Worm (Caenorhabditis elegans) whole organism, L1 larva: ENCODE data around the gene F15A8.1.

Experiments
- F16B12.6 ChIP-seq: fragments of 150-350 bp; optimal IDR thresholded peaks from 2 replicates; lab custom pipeline; 2014; ENCODE audit warnings: missing biosample characterization, missing genetic modification characterization
- aha-1 ChIP-seq: fragments of 150-350 bp; optimal IDR thresholded peaks from 2 replicates; lab custom pipeline; 2014; ENCODE audit warnings: missing biosample characterization, missing genetic modification characterization
- aly-2 ChIP-seq: fragments of 150-350 bp; optimal IDR thresholded peaks from 2 replicates; lab custom pipeline; 2014; ENCODE audit warnings: missing biosample characterization, missing genetic modification characterization
- ama-1 ChIP-seq: fragments of 150-350 bp; optimal IDR thresholded peaks from 2 replicates; lab custom pipeline; 2014
- blmp-1 ChIP-seq: fragments of 150-350 bp; optimal IDR thresholded peaks from 2 replicates; lab custom pipeline; 2014; ENCODE audit warnings: missing biosample characterization, missing genetic modification characterization
- ceh-63 ChIP-seq: fragments of 200-800 bp; sonication (Bioruptor generic); optimal IDR thresholded peaks from 2 replicates; lab custom pipeline; 2018; ENCODE audit warnings: mild to moderate bottlenecking, missing genetic modification characterization, missing compliant biosample characterization
- ceh-8 ChIP-seq: fragments of 200-800 bp; sonication (Bioruptor generic); optimal IDR thresholded peaks from 2 replicates; lab custom pipeline; 2018; ENCODE audit warnings: mild to moderate bottlenecking, missing genetic modification characterization, moderate library complexity, missing compliant biosample characterization
- ceh-82 ChIP-seq, 3 experiments: fragments of 150-350 bp in 1 of 3; sonication (generic microtip) in 2 of 3; optimal IDR thresholded peaks; 2 replicates each; lab custom pipeline; 2014 to 2017; ENCODE audit warnings: missing biosample characterization in 3 of 3, missing genetic modification characterization in 3 of 3
- ceh-88 ChIP-seq: fragments of 200-800 bp; sonication (Bioruptor generic); IDR thresholded peaks from 2 replicates; pipeline ENCODE4 v1.3.6; 2022; ENCODE audit warnings: missing genetic modification characterization, missing compliant biosample characterization
- ces-1 ChIP-seq: fragments of 150-350 bp; optimal IDR thresholded peaks from 2 replicates; lab custom pipeline; 2014; ENCODE audit warnings: missing biosample characterization, missing genetic modification reagents, missing genetic modification characterization
- efl-1 ChIP-seq, 4 experiments: fragments of 150-350 bp; optimal IDR thresholded peaks in 3 of 4; peaks in 1 of 4; 1 replicate in 1 of 4; 2 replicates in 3 of 4; lab custom pipeline; 2014; ENCODE audit warnings: missing biosample characterization in 2 of 4, missing genetic modification characterization in 2 of 4, missing genetic modification reagents in 2 of 4
- elt-2 ChIP-seq: sonication (generic microtip); optimal IDR thresholded peaks from 2 replicates; lab custom pipeline; 2016; ENCODE audit warnings: missing genetic modification characterization, mild to moderate bottlenecking, inconsistent platforms, missing compliant biosample characterization, missing genetic modification reagents
- elt-3 ChIP-seq, 6 experiments: fragments of 150-350 bp in 1 of 6; sonication (generic microtip); optimal IDR thresholded peaks; 2 replicates each; lab custom pipeline; 2017 to 2018; ENCODE audit warnings: missing biosample characterization in 6 of 6, missing genetic modification characterization in 6 of 6, inconsistent platforms in 1 of 6
- fkh-8 ChIP-seq: sonication (generic microtip); optimal IDR thresholded peaks from 2 replicates; lab custom pipeline; 2016; ENCODE audit warnings: mild to moderate bottlenecking, missing genetic modification characterization, missing compliant biosample characterization
- grh-1 ChIP-seq: fragments of 200-800 bp; sonication (Bioruptor generic); IDR thresholded peaks from 2 replicates; pipeline ENCODE4 v1.3.6; 2022; ENCODE audit warnings: missing genetic modification reagents, missing genetic modification characterization, missing compliant biosample characterization
- hlh-4 ChIP-seq: sonication (generic microtip); optimal IDR thresholded peaks from 2 replicates; lab custom pipeline; 2016; ENCODE audit warnings: mild to moderate bottlenecking, missing genetic modification characterization, missing compliant biosample characterization
- jun-1 ChIP-seq: fragments of 150-350 bp; optimal IDR thresholded peaks from 2 replicates; lab custom pipeline; 2014; ENCODE audit warnings: missing biosample characterization, missing genetic modification reagents, missing genetic modification characterization
- lin-14 ChIP-seq: fragments of 200-800 bp; sonication (Bioruptor generic); optimal IDR thresholded peaks from 2 replicates; lab custom pipeline; 2018; ENCODE audit warnings: mild to moderate bottlenecking, missing genetic modification characterization, moderate library complexity, missing compliant biosample characterization
- lin-15B ChIP-seq: fragments of 150-350 bp; sonication (generic microtip); optimal IDR thresholded peaks from 3 replicates; lab custom pipeline; 2014; ENCODE audit warnings: missing biosample characterization, missing genetic modification characterization
- lin-35 ChIP-seq, 2 experiments: fragments of 150-350 bp; optimal IDR thresholded peaks; 2 replicates each; lab custom pipeline; 2014; ENCODE audit warnings: missing biosample characterization in 2 of 2, missing genetic modification characterization in 2 of 2, missing genetic modification reagents in 2 of 2
- lsy-2 ChIP-seq, 2 experiments: fragments of 150-350 bp; optimal IDR thresholded peaks; 2 replicates each; lab custom pipeline; 2014; ENCODE audit warnings: missing biosample characterization in 2 of 2, missing genetic modification characterization in 2 of 2
- mdl-1 ChIP-seq, 2 experiments: fragments of 150-350 bp; optimal IDR thresholded peaks; 2 replicates each; lab custom pipeline; 2014 to 2017; ENCODE audit warnings: missing biosample characterization in 2 of 2, missing genetic modification characterization in 2 of 2, inconsistent platforms in 1 of 2
- mef-2 ChIP-seq: fragments of 150-350 bp; optimal IDR thresholded peaks from 2 replicates; lab custom pipeline; 2014; ENCODE audit warnings: missing biosample characterization, missing genetic modification characterization
- nhr-12 ChIP-seq: sonication (generic microtip); optimal IDR thresholded peaks from 2 replicates; lab custom pipeline; 2017; ENCODE audit warnings: missing biosample characterization, missing genetic modification characterization
- nhr-20 ChIP-seq: sonication (generic microtip); optimal IDR thresholded peaks from 2 replicates; lab custom pipeline; 2016; ENCODE audit warnings: mild to moderate bottlenecking, missing genetic modification characterization, missing compliant biosample characterization
- nhr-237 ChIP-seq: fragments of 150-350 bp; optimal IDR thresholded peaks from 2 replicates; lab custom pipeline; 2014; ENCODE audit warnings: missing biosample characterization, missing genetic modification characterization
- nhr-47 ChIP-seq: sonication (generic microtip); optimal IDR thresholded peaks from 2 replicates; lab custom pipeline; 2016; ENCODE audit warnings: mild to moderate bottlenecking, missing genetic modification characterization, moderate library complexity, missing compliant biosample characterization
- nhr-71 ChIP-seq: sonication (generic microtip); optimal IDR thresholded peaks from 2 replicates; lab custom pipeline; 2016; ENCODE audit warnings: mild to moderate bottlenecking, missing genetic modification characterization, moderate library complexity, missing compliant biosample characterization
- nhr-76 ChIP-seq: sonication (generic microtip); optimal IDR thresholded peaks from 2 replicates; lab custom pipeline; 2017; ENCODE audit warnings: missing biosample characterization, missing genetic modification characterization
- nhr-84 ChIP-seq: sonication (generic microtip); optimal IDR thresholded peaks from 2 replicates; lab custom pipeline; 2017; ENCODE audit warnings: missing biosample characterization, missing genetic modification characterization
- nhr-85 ChIP-seq: sonication (generic microtip); peaks from one replicate; lab custom pipeline; 2016; ENCODE audit warnings: missing genetic modification characterization, inconsistent platforms, missing compliant biosample characterization
- pag-3 ChIP-seq: sonication (generic microtip); optimal IDR thresholded peaks from 2 replicates; lab custom pipeline; 2017; ENCODE audit warnings: missing genetic modification characterization, mild to moderate bottlenecking, missing compliant biosample characterization, antibody characterized with exemption, borderline replicate concordance; ENCODE audit not compliant: insufficient read depth
- pqm-1 ChIP-seq: sonication (generic microtip); optimal IDR thresholded peaks from 3 replicates; lab custom pipeline; 2017; ENCODE audit warnings: missing biosample characterization, missing genetic modification characterization
- rnt-1 ChIP-seq: sonication (generic microtip); optimal IDR thresholded peaks from 2 replicates; lab custom pipeline; 2016; ENCODE audit warnings: mild to moderate bottlenecking, missing genetic modification characterization, moderate library complexity, missing compliant biosample characterization
- skn-1 ChIP-seq: fragments of 150-350 bp; optimal IDR thresholded peaks from 2 replicates; lab custom pipeline; 2014; ENCODE audit warnings: missing biosample characterization, missing genetic modification characterization
- snu-23 ChIP-seq: sonication (generic microtip); optimal IDR thresholded peaks from 2 replicates; lab custom pipeline; 2016; ENCODE audit warnings: missing genetic modification characterization, missing compliant biosample characterization
- sptf-1 ChIP-seq: fragments of 150-350 bp; optimal IDR thresholded peaks from 2 replicates; lab custom pipeline; 2014; ENCODE audit warnings: missing biosample characterization, missing genetic modification characterization
- tbx-2 ChIP-seq: sonication (generic microtip); optimal IDR thresholded peaks from 2 replicates; lab custom pipeline; 2016; ENCODE audit warnings: missing genetic modification characterization, missing compliant biosample characterization
- tlp-1 ChIP-seq: fragments of 150-350 bp; optimal IDR thresholded peaks from 2 replicates; lab custom pipeline; 2014; ENCODE audit warnings: missing biosample characterization, missing genetic modification characterization
- unc-98 ChIP-seq: fragments of 200-800 bp; sonication (Bioruptor generic); IDR thresholded peaks from 2 replicates; pipeline ENCODE4 v1.3.6; 2022; ENCODE audit warnings: missing genetic modification characterization, missing compliant biosample characterization
- vab-15 ChIP-seq: sonication (generic microtip); optimal IDR thresholded peaks from 2 replicates; lab custom pipeline; 2017; ENCODE audit warnings: missing genotype, mild to moderate bottlenecking, missing genetic modification characterization, missing compliant biosample characterization
- zip-4 ChIP-seq: fragments of 200-800 bp; sonication (Bioruptor generic); optimal IDR thresholded peaks from 2 replicates; lab custom pipeline; 2018; ENCODE audit warnings: mild to moderate bottlenecking, missing genetic modification characterization, moderate library complexity, missing compliant biosample characterization
- ztf-4 ChIP-seq: fragments of 150-350 bp; optimal IDR thresholded peaks from 2 replicates; lab custom pipeline; 2014; ENCODE audit warnings: missing biosample characterization, missing genetic modification characterization

Gene F15A8.1

DNA sequence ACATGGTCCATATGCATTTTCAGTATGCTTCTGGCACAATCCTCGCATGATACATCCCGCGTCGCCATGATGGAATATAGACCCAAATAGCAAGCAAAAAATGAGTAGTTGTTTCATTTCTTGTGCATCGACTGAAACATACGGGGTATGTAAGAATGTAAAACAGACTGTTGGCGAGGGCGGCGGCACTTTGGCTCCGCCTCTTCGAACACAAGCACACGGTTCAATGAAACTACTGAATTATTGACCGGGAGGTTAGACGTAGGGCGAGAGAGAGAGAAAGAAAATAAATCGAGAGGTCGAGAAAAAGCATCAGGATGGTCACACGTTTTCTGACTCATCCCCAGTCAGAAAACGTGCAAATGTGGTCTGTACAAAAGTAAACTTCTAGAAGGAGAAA, 39.2 kb downstream of the F15A8.1 start:
- TF ChIP-seq aha-1 (no peak), lin-35 (GFP tag; optimal IDR thresholded peaks at IDR 0.05; lab: Kevin White, UChicago) (peak in 1 of 2 experiments; percentile 8)

DNA sequence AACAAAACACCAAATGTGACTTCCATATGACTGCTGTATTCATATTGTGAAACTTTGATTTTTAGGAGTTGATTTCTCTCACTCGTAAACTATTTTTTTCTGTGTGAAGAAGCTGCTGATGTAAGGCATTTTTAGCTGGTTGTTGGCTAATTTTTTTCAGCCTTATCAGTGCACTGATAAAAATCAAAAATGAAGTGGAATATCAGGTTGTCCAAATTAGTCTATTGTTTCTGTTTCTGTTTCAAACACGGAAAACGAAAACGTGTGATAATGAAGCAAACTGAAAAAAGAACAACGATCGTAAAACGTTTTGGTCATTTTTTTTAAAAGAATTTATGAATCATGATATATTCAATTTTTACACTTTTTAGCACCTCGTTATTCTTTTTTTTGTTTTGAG, 40.1 kb downstream of the F15A8.1 start:
- TF ChIP-seq ceh-63 (no peak), pqm-1 (tag; lab: Kevin White, UChicago) (peak; percentile 31), grh-1 (no peak), nhr-47 (no peak), elt-2 (tag; lab: Kevin White, UChicago) (peak; percentile 85), nhr-237 (tag; lab: Kevin White, UChicago) (no peak), ceh-8 (GFP tag; lab: Kevin White, UChicago) (no peak), lin-35 (GFP tag; optimal IDR thresholded peaks at IDR 0.05; lab: Kevin White, UChicago) (peak in 1 of 2 experiments; percentile 17), jun-1 (tag; lab: Kevin White, UChicago) (no peak), ces-1 (no peak), sptf-1 (tag; lab: Kevin White, UChicago) (no peak), nhr-12 (tag; lab: Kevin White, UChicago) (no peak)

DNA sequence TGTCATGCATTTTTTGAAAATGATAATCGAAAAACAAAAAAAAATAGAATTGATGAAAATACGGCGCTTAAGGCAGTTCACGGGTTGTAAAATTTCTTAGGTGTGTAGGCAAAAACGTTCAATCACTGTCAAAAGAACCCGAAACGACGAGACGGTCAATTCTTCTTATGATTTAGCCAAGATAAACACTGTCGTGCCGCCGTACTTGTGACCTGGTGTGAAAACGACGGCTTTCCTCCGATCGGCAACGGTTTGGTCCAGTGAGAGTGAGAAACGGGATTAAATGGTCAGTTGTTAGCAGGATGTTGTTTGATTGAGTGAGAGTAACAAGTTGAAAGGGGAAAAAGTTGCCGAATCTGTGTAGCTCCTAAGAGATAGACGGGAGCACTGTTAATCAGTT, 43.3 kb downstream of the F15A8.1 start:
- TF ChIP-seq ztf-4 (tag; lab: Kevin White, UChicago) (no peak), snu-23 (peak; percentile 8), blmp-1 (tag; lab: Kevin White, UChicago) (peak; percentile 96), lin-14 (GFP tag; lab: Kevin White, UChicago) (peak; percentile 54), nhr-71 (tag; lab: Kevin White, UChicago) (peak; percentile 8), nhr-237 (tag; lab: Kevin White, UChicago) (no peak), rnt-1 (tag; lab: Kevin White, UChicago) (no peak), nhr-85 (tag; lab: Kevin White, UChicago) (peak; percentile 81), nhr-20 (tag; lab: Kevin White, UChicago) (peak; percentile 55), tlp-1 (tag; lab: Kevin White, UChicago) (no peak), tbx-2 (tag; lab: Kevin White, UChicago) (peak; percentile 9)

DNA sequence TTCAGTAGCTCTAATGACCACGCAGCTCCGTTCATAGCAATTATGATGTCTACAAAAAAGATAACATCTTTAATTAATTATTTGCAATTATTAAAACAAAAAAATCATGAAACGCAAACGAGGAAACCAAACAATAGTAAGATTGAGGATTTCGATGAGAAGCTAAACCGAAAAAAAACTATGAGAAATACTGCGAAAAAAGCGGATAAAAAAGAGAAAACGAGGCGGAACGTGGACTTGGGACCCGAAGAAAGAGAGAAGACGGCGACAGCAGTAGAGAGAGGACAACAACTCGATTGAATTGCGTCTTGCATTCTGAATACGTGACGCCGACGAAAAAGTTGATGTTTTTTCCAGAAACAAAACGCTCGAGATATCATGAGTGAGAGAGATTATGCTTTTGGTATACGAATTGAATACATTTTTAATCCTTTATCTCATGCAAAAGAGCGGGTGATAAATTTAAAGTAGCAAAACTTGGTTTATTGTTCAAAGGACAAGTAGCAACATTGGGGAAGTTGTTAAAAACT, 48.1 kb downstream of the F15A8.1 start, which contains the start of gene ncr-1:
Gene ncr-1 (minus strand): TSS at position 51 of the 530 bp plus-strand sequence.
- no peak for TF ChIP-seq vab-15
- TF ChIP-seq nhr-76 (tag; lab: Kevin White, UChicago): no peak
- no peak for TF ChIP-seq ceh-63
- TF ChIP-seq elt-2 (tag; lab: Kevin White, UChicago): no peak
- peak; percentile 42 for TF ChIP-seq lin-14 (GFP tag; lab: Kevin White, UChicago)
- TF ChIP-seq nhr-20 (tag; lab: Kevin White, UChicago): no peak
- TF ChIP-seq ces-1: no peak
- TF ChIP-seq fkh-8 (tag; lab: Kevin White, UChicago): no peak
- TF ChIP-seq, all 84 proteins: peak for 1

DNA sequence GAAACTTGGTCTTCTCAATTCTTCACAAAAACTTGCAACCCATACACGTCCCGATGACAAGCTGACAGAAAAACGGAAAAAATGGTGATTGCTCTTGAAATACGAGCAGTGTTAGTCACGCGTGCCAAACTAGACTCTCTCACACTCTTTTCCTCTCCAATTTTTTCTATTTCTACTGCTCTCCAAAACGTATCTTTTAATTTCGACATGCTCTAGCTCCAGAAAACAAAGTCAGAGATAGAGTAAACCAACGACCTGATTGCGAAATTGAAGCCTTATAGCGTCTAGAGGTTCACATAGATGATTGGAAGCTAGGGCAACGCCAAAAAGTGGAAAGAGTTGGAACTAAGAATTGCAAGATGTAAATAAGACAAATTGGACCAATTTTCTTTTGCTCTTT, 49.7 kb downstream of the F15A8.1 start:
- peak in 1 of 2 experiments; percentile 36 for TF ChIP-seq mdl-1 (tag; optimal IDR thresholded peaks at IDR 0.05; lab: Kevin White, UChicago)
- TF ChIP-seq tbx-2 (tag; lab: Kevin White, UChicago): peak; percentile 12
- no peak for TF ChIP-seq ces-1
- no peak for TF ChIP-seq lin-15B (tag; lab: Kevin White, UChicago)
- TF ChIP-seq blmp-1 (tag; lab: Kevin White, UChicago): no peak
- peak; percentile 62 for TF ChIP-seq skn-1
- TF ChIP-seq nhr-20 (tag; lab: Kevin White, UChicago): peak; percentile 72
- TF ChIP-seq sptf-1 (tag; lab: Kevin White, UChicago): no peak
- TF ChIP-seq aha-1: no peak
- no peak for TF ChIP-seq efl-1 (optimal IDR thresholded peaks at IDR 0.05; lab: Kevin White, UChicago)
- TF ChIP-seq efl-1 (GFP tag; optimal IDR thresholded peaks at IDR 0.05 in 1 of 2; lab: Kevin White, UChicago): no peak
- TF ChIP-seq ceh-8 (GFP tag; lab: Kevin White, UChicago): no peak
- TF ChIP-seq lsy-2 (tag; optimal IDR thresholded peaks at IDR 0.05; lab: Kevin White, UChicago): peak in 1 of 2 experiments; percentile 50
- TF ChIP-seq F16B12.6 (tag; lab: Kevin White, UChicago): no peak
- no peak for TF ChIP-seq ama-1
- TF ChIP-seq pag-3 (tag; lab: Kevin White, UChicago): no peak
- TF ChIP-seq zip-4 (GFP tag; lab: Kevin White, UChicago): no peak
- TF ChIP-seq nhr-71 (tag; lab: Kevin White, UChicago): peak; percentile 36
- TF ChIP-seq fkh-8 (tag; lab: Kevin White, UChicago): no peak
- TF ChIP-seq aly-2: no peak
- TF ChIP-seq ceh-82 (tag; optimal IDR thresholded peaks at IDR 0.05; lab: Kevin White, UChicago): peak in 1 of 3 experiments; percentile 14
- no peak for TF ChIP-seq nhr-84 (tag; lab: Kevin White, UChicago)
- no peak for TF ChIP-seq mef-2 (tag; lab: Kevin White, UChicago)
- no peak for TF ChIP-seq hlh-4
- TF ChIP-seq ceh-88 (GFP tag; lab: Robert Waterston, UW): no peak
- no peak for TF ChIP-seq elt-3 (tag; optimal IDR thresholded peaks at IDR 0.05; lab: Kevin White, UChicago)
- no peak for TF ChIP-seq nhr-47
- TF ChIP-seq unc-98: no peak
